Worm (Caenorhabditis elegans) whole organism, late embryonic: Measurements from ENCODE around the gene Y110A2AL.3.

Source experiments
- K09A11.1 ChIP-seq: sonication (generic microtip); optimal IDR thresholded peaks from 2 replicates; lab custom pipeline; 2017; ENCODE audit warnings: antibody characterized with exemption, mild to moderate bottlenecking, missing genetic modification characterization, missing compliant biosample characterization; ENCODE audit not compliant: insufficient read depth
- T23F11.4 ChIP-seq: fragments of 200-800 bp; sonication (Bioruptor generic); optimal IDR thresholded peaks from 2 replicates; lab custom pipeline; 2018; ENCODE audit warnings: mild to moderate bottlenecking, missing genetic modification characterization, missing compliant biosample characterization
- ama-1 ChIP-seq: fragments of 150-350 bp; optimal IDR thresholded peaks from 2 replicates; lab custom pipeline; 2014
- ceh-30 ChIP-seq: fragments of 150-350 bp; optimal IDR thresholded peaks from 2 replicates; lab custom pipeline; 2014; ENCODE audit warnings: missing biosample characterization, missing genetic modification characterization
- lim-6 ChIP-seq: sonication (generic microtip); optimal IDR thresholded peaks from 2 replicates; lab custom pipeline; 2016; ENCODE audit warnings: missing genetic modification characterization, missing compliant biosample characterization
- lin-11 ChIP-seq: fragments of 200-800 bp; sonication (Bioruptor generic); optimal IDR thresholded peaks from 2 replicates; lab custom pipeline; 2018; ENCODE audit warnings: mild to moderate bottlenecking, missing genetic modification characterization, missing compliant biosample characterization
- nhr-11 ChIP-seq: fragments of 150-350 bp; optimal IDR thresholded peaks from 2 replicates; lab custom pipeline; 2014; ENCODE audit warnings: missing biosample characterization, missing genetic modification characterization

DNA sequence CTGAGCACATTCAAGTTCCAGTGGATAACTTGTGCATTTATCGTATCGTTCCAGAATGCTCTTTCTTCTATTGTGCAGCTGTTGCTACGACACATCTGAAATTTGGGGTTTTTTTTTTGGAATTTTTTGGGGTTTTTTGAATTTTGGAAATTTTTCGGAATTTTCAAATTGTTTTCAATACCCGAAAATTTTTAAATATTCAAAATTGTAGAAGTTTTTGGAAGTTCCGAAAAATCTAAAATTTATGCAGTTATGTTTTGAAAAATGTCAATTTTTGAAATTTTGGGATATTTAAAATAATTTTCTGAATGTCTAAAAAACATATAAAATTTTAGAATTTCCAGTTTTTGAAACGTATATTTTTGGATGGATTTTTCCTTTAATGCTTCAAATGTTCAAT lies 4.9 kb downstream of the Y110A2AL.3 start, which contains the start of gene Y110A2AL.10:
- TF ChIP-seq nhr-11 (tag; lab: Kevin White, UChicago) (no peak), lin-11 (no peak), lim-6 (no peak), ama-1 (no peak), K09A11.1 (no peak), T23F11.4 (GFP tag; lab: Kevin White, UChicago) (no peak), ceh-30 (tag; lab: Kevin White, UChicago) (no peak)
